Fruit fly (Drosophila melanogaster): Measurements from ENCODE around the gene CG3713.
A peak's percentile ranks its signal among the peaks of the same experiment; 100 is the strongest.

The CG3713 gene

dm6 chrX:843489-843888 lies 3.5 kb downstream of the CG3713 start (continued):
- TF ChIP-seq jing (GFP tag; optimal IDR thresholded peaks at IDR 0.05) (no peak), HLHmδ (GFP tag; optimal IDR thresholded peaks at IDR 0.05) (no peak), cwo (GFP tag; optimal IDR thresholded peaks at IDR 0.05) (no peak), CG11247 (GFP tag; IDR thresholded peaks at IDR 0.05) (no peak), Fer1 (GFP tag; optimal IDR thresholded peaks at IDR 0.05) (peak; percentile 6), ind (GFP tag; optimal IDR thresholded peaks at IDR 0.05) (peak; percentile 25), Abd-B (GFP tag; optimal IDR thresholded peaks at IDR 0.05) (peak; percentile 38), CG17359 (tag; optimal IDR thresholded peaks at IDR 0.05) (peak; percentile 7), CG6272 (GFP tag; IDR thresholded peaks at IDR 0.05) (0 out of 2 replicates have a peak, but pooled peaks have one; percentile 20), psq (GFP tag; optimal IDR thresholded peaks at IDR 0.05) (no peak), HmgZ (tag; optimal IDR thresholded peaks at IDR 0.05) (peak; percentile 5), ara (GFP tag; IDR thresholded peaks at IDR 0.05) (no peak), aop (GFP tag; IDR thresholded peaks at IDR 0.05) (no peak), Pdp1 (GFP tag; optimal IDR thresholded peaks at IDR 0.05) (peak in 1 of 2 experiments; percentile 39), CG16813 (GFP tag; IDR thresholded peaks at IDR 0.05; ENCODE audit: partially characterized antibody) (peak; percentile 64), gce (GFP tag; IDR thresholded peaks at IDR 0.05) (no peak), CG30403 (GFP tag; optimal IDR thresholded peaks at IDR 0.05) (peak; percentile 45), CG2712 (tag; optimal IDR thresholded peaks at IDR 0.05) (no peak), Hmr (GFP tag; optimal IDR thresholded peaks at IDR 0.05) (peak; percentile 44), Xrp1 (GFP tag; IDR thresholded peaks at IDR 0.05) (peak; percentile 35; the same call in 1 of the 2 replicates), CTCF (GFP tag; optimal IDR thresholded peaks at IDR 0.05) (peak; percentile 92), Hmx (GFP tag; optimal IDR thresholded peaks at IDR 0.05) (no peak), Dek (tag; optimal IDR thresholded peaks at IDR 0.05) (peak; percentile 5), Optix (GFP tag; IDR thresholded peaks at IDR 0.05) (no peak), CG13624 (GFP tag; optimal IDR thresholded peaks at IDR 0.05) (no peak), dm (GFP tag; optimal IDR thresholded peaks at IDR 0.05) (no peak), HLH3B (GFP tag; IDR thresholded peaks at IDR 0.05) (no peak), tup (GFP tag; optimal IDR thresholded peaks at IDR 0.05) (no peak), NfI (GFP tag; optimal IDR thresholded peaks at IDR 0.05) (no peak), wek (GFP tag; optimal IDR thresholded peaks at IDR 0.05) (no peak), CG1602 (GFP tag; optimal IDR thresholded peaks at IDR 0.05) (peak; percentile 11), HHEX (GFP tag; optimal IDR thresholded peaks at IDR 0.05) (no peak), CG12391 (tag; optimal IDR thresholded peaks at IDR 0.05) (peak; percentile 23), esg (GFP tag; conservative IDR thresholded peaks at IDR 0.05) (peak; percentile 48), CG6689 (GFP tag; IDR thresholded peaks at IDR 0.05) (0 out of 2 replicates have a peak, but pooled peaks have one; percentile 19), Lim3 (GFP tag; IDR thresholded peaks at IDR 0.05) (no peak), CG11695 (GFP tag; IDR thresholded peaks at IDR 0.05) (0 out of 3 replicates have a peak, but pooled peaks have one; percentile 42), shn (GFP tag; optimal IDR thresholded peaks at IDR 0.05) (no peak), ash1 (GFP tag; optimal IDR thresholded peaks at IDR 0.05) (no peak), CG17328 (GFP tag; IDR thresholded peaks at IDR 0.05) (0 out of 2 replicates have a peak, but pooled peaks have one; percentile 35), Ravus (GFP tag; IDR thresholded peaks at IDR 0.05) (no peak), Aef1 (GFP tag; IDR thresholded peaks at IDR 0.05) (0 out of 3 replicates have a peak, but pooled peaks have one; percentile 9), CG9609 (GFP tag; optimal IDR thresholded peaks at IDR 0.05) (no peak), CG11560 (tag; IDR thresholded peaks at IDR 0.05) (no peak), vnd (GFP tag; IDR thresholded peaks at IDR 0.05; ENCODE audit: partially characterized antibody) (peak; percentile 30; the same call in 1 of the 3 replicates), CG9817 (tag; optimal IDR thresholded peaks at IDR 0.05) (peak; percentile 25), CG14441 (GFP tag; IDR thresholded peaks at IDR 0.05) (peak; percentile 20; the same call in 1 of the 2 replicates), CG13424 (tag; optimal IDR thresholded peaks at IDR 0.05) (peak; percentile 13), cad (GFP tag; optimal IDR thresholded peaks at IDR 0.05) (no peak), nerfin-2 (GFP tag; IDR thresholded peaks at IDR 0.05; ENCODE audit: partially characterized antibody) (peak; percentile 37; the same call in 1 of the 2 replicates), CG15269 (tag; optimal IDR thresholded peaks at IDR 0.05) (peak; percentile 1)

Data from whole organism, embryonic.